Fruit fly (Drosophila melanogaster): ENCODE measurements around the gene CG14961.

Gene CG14961

DNA sequence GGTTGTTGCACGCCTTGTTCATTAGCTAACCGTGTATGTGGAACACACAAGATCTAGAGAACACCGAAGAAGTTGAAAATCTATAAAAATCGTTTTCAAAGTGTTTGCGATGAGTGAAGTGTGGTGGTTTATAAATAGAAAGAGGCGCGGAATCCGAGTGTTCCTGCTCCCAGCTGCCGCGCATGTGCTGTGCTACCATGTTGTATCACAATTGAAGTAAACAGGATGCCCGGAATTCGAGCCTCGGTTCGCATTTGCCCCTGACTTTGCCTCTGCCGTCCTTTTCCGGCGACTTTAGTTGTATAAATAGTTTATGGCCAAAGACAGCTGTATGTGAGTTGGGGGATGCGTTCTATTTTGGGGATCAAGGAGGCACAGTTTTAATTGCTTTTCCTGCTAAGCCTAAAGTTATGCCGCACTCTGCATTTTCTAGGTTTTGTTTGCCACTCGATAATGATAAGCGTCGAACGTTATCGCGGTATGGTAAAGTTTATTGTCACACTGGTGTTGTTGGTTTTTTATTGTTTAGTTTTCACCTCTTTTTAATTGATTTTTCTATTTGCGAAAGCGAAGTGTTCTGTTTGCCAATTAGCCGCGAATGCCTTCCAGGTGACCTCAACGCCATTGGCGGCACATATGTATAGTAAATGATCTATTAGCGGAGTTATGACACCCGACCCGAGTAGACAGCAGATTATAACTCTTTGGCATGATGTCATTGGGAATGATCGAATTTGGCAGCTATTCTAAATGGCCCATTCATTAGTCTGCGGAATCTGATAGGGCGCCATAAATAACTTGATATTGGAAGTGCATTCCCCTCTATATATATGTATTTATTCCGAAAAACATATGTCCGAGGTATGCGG lies 19.3 kb downstream of the CG14961 start:
- no peak for TF ChIP-seq ttk (optimal IDR thresholded peaks at IDR 0.05)
- no peak for TF ChIP-seq Myc (optimal IDR thresholded peaks at IDR 0.05)
- TF ChIP-seq h (optimal IDR thresholded peaks at IDR 0.05): no peak
- TF ChIP-seq Sin3A (optimal IDR thresholded peaks at IDR 0.05): no peak

DNA sequence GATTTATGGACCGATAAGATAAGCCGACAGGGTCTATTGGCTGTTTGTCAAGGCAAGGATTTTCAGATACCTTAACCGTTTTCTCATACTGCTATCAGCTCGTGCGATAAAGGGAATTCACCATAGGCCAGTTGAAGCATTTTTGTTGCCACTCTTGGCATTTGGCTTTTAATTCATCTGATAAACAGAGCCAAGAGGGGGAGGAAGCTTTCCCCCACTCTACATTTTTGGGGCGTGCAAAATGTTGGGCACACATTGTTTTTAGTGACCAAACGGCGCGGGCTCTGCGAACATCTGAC lies 19.9 kb downstream of the CG14961 start:
- no peak for TF ChIP-seq h (optimal IDR thresholded peaks at IDR 0.05)
- TF ChIP-seq psq (optimal IDR thresholded peaks at IDR 0.05): no peak
- TF ChIP-seq ttk (optimal IDR thresholded peaks at IDR 0.05): no peak

DNA sequence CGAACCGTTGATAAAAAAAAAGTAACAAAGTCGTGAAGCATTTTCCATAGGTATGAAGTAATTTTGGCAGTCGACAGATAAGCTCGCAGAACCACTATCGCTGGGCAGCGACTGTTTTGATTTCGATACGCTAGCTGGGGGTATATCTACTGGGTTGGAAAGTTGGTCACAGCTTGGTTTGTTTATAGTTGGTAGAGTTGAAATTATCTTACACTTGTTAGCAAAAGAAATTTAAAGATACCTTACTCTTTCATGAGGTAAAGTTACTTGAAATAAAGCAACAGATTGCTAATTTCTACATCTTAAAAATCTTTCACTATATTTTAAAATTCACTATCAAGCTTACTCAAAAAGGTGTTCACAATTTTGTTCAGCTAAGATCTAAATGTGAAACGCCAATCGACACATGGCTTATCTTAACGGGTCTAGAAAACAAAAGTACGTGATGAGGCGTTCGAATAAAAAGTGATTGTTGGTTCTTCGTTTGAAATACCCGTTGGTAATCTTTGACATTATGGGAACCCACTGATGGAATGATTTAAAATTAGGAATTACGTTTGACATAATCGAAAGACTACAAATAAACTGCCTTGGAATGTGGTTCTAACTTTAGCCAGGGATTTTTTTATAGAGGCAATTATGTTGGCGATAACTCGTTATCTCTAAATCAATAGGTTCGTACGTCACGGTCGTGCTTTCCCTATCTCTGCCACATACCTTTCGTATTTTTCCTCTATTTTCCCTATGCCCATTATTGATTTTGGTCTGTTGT lies 20.9 kb downstream of the CG14961 start:
- TF ChIP-seq Myc (optimal IDR thresholded peaks at IDR 0.05) (no peak), ttk (optimal IDR thresholded peaks at IDR 0.05) (no peak), h (optimal IDR thresholded peaks at IDR 0.05) (no peak), insv (optimal IDR thresholded peaks at IDR 0.05) (no peak), Sin3A (optimal IDR thresholded peaks at IDR 0.05) (no peak), psq (optimal IDR thresholded peaks at IDR 0.05) (no peak)

DNA sequence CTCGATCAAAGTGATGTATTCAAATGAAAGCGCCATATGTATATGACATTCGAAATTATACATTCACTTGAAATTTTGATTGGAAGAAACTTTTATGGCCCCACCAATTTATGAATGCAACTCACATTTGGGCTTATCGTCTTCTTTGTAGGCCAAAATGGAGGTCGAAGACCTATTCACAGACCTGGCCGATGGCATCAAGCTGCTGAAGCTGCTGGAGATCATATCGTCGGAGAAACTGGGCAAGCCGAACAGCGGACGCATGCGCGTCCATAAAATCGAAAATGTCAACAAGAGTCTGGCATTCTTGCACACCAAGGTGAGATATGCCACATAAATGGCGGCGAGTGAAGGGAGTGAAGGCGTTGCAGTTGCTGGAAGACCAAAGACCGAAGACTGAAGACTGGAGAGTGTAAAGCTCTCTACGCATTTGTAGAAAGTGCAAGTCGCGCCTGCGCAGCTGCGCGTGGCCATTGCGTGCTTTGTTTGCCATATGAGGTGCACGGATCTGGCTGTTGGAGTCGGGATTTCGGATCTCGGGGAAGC lies 22.0 kb downstream of the CG14961 start:
- TF ChIP-seq Myc (optimal IDR thresholded peaks at IDR 0.05) (no peak), Sin3A (optimal IDR thresholded peaks at IDR 0.05) (no peak), psq (optimal IDR thresholded peaks at IDR 0.05) (no peak), h (optimal IDR thresholded peaks at IDR 0.05) (no peak), ttk (optimal IDR thresholded peaks at IDR 0.05) (no peak), insv (optimal IDR thresholded peaks at IDR 0.05) (no peak)

DNA sequence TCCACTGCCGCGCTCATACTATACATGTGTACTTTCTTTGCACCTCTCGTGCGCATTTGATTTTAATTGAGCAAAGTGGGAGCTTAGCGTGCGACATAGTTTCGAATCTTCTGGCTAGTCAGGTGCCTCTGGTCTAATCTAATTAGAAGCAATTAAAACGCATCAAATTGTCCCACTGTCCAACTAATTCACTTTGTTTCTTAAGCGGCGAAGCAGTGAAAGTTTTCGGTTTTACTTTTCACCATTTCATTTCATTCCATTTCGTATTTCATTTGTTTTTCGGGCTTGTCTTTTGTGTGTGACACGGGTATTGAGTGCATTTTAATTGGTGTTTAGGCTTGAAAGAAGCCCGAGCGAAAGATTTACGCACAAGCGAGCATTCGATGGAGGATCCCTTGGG lies 22.7 kb downstream of the CG14961 start:
- TF ChIP-seq Myc (optimal IDR thresholded peaks at IDR 0.05) (no peak), h (optimal IDR thresholded peaks at IDR 0.05) (no peak), psq (optimal IDR thresholded peaks at IDR 0.05) (no peak), Sin3A (optimal IDR thresholded peaks at IDR 0.05) (no peak), ttk (optimal IDR thresholded peaks at IDR 0.05) (no peak), insv (optimal IDR thresholded peaks at IDR 0.05) (no peak)

DNA sequence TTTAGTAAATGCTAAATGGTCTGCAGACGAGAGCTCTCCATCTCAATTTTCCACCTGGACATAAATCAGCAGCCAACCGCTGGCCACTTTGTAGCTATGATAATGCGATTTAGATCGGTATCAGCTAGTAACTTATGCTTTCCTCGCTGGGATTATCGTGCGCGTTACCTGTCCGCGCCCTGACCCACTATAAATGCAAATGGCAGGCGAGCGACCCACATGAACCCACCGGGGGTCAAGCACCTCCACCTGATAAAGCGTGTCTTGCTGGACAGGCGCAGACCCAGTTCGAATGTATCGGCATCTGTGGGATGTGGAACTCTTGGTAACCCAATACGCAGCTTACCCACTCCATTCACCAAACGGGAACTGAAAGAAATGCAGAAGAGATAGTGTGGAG lies 23.4 kb downstream of the CG14961 start:
- TF ChIP-seq insv (optimal IDR thresholded peaks at IDR 0.05) (no peak), Sin3A (optimal IDR thresholded peaks at IDR 0.05) (no peak), ttk (optimal IDR thresholded peaks at IDR 0.05) (no peak), Myc (optimal IDR thresholded peaks at IDR 0.05) (no peak), psq (optimal IDR thresholded peaks at IDR 0.05) (no peak), h (optimal IDR thresholded peaks at IDR 0.05) (no peak)

DNA sequence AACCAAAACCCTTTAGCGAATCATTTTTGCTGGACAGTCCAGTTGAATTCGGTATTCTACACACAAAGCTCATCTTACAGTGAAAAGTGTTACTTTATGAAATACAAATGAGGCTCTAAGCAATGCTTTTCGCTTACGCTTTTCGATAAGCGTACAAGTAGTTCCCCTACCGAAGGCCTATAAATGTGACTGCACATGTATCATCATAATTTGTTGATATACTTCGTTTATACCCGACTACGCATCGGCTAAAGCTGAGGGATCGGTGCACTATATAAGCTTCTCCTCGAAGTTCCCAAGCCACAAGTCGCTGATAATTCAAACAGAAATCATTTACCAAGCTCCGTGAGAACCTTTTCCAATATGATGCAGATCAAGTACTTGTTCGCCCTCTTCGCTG lies 39.4 kb downstream of the CG14961 start, which contains the start of gene Drs:
Gene Drs (plus strand): TSS at position 301 of the 400 bp plus-strand sequence.
- TF ChIP-seq h (optimal IDR thresholded peaks at IDR 0.05) (no peak), ttk (optimal IDR thresholded peaks at IDR 0.05) (no peak), Myc (optimal IDR thresholded peaks at IDR 0.05) (no peak), insv (optimal IDR thresholded peaks at IDR 0.05) (no peak), Sin3A (optimal IDR thresholded peaks at IDR 0.05) (no peak), psq (optimal IDR thresholded peaks at IDR 0.05) (no peak)

DNA sequence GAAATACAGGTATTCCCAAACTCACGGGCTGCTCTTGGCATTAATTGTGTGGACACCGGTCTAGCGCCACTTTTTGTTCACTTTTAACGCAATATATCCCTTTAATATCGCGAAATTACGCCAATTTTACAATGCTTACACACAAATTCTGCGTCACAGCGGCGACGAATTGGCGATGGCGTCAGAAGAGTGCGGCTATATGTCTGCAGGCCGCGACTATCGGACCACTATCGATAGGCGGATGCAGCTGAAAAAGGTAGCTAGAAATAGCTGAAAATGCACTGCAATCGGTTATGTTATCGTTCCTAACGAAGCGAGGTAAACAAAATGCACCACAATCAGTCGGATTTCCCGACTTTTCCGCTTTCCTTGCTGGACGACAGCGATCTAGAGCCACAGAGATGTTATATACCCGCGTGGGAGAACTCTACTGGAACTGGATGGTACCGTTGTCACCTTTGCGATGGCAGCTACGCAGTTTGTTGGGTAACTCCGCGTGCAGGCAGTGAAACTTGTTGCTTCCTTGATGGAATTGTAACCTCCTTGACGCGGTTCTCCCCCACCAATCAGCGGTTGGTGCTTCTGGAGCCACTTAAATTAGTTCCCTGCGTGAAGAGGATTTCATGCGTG lies 44.2 kb downstream of the CG14961 start, which contains the start of the genes Ythdc1 and CG12010:
Gene Ythdc1 (minus strand): TSS at position 177 of the 630 bp plus-strand sequence.
Gene CG12010 (plus strand): TSS at position 289 of the 630 bp plus-strand sequence.
- TF ChIP-seq insv (optimal IDR thresholded peaks at IDR 0.05) (peak; percentile 75), Myc (optimal IDR thresholded peaks at IDR 0.05) (no peak), Sin3A (optimal IDR thresholded peaks at IDR 0.05) (no peak), h (optimal IDR thresholded peaks at IDR 0.05) (peak; percentile 70), psq (optimal IDR thresholded peaks at IDR 0.05) (no peak), ttk (optimal IDR thresholded peaks at IDR 0.05) (no peak)

DNA sequence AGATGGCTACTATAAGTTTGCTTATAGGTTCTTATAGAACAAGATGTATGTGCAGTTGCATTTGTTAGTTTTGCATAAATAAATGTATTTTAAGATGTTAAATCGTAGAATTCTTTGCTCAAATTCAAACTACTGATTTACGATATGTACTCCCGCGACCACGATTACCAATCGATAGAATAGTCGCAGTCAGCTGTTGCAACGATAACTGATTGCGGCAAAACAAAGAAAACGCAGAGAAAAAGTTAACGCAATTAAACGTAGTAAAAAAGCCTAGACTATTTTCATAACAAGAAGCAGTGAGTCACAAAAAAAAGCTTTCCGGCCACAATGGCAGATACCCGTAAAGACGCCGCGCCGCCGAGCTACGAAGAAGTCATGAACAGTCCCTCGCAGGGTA lies 46.7 kb downstream of the CG14961 start, which contains the start of gene CG12012:
Gene CG12012 (plus strand): TSS at position 207 of the 400 bp plus-strand sequence.
- no peak for TF ChIP-seq ttk (optimal IDR thresholded peaks at IDR 0.05)
- TF ChIP-seq h (optimal IDR thresholded peaks at IDR 0.05): no peak
- no peak for TF ChIP-seq Sin3A (optimal IDR thresholded peaks at IDR 0.05)
- TF ChIP-seq psq (optimal IDR thresholded peaks at IDR 0.05): no peak
- TF ChIP-seq insv (optimal IDR thresholded peaks at IDR 0.05): no peak
- no peak for TF ChIP-seq Myc (optimal IDR thresholded peaks at IDR 0.05)

DNA sequence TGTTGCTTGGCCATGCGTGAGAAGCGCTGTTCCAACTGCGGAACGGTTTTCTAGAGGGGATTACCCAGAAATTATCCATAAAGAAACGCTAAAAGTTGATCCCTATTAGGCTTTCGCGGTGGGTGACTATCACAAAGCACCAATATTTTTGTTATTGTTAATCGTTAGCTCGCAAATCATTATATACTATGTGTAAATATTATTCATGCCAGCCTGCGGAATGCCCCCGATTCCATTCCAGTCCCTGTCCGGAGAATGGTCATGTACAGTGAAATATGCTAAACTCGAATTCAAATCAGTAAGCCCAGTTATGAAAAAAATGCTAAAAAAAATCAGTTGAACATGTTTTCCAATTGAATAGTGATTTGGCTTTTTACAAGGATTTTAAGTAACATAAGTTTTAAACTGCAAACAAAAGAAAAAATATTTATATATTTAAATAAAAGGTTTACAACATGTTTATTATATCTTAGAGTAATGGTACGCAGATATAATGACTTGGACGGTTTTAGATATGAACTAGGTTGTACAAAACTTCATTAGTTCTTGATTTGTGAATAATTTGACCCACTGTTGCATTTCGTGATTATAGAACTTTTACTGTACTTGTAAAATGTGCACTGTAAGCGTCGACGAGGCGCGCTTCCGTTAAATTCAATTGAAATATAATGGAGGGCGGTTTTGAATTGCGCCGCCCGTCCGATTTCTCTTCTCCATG lies 47.5 kb downstream of the CG14961 start:
- TF ChIP-seq ttk (optimal IDR thresholded peaks at IDR 0.05) (no peak), Sin3A (optimal IDR thresholded peaks at IDR 0.05) (no peak), h (optimal IDR thresholded peaks at IDR 0.05) (no peak), Myc (optimal IDR thresholded peaks at IDR 0.05) (no peak), insv (optimal IDR thresholded peaks at IDR 0.05) (no peak), psq (optimal IDR thresholded peaks at IDR 0.05) (no peak)

DNA sequence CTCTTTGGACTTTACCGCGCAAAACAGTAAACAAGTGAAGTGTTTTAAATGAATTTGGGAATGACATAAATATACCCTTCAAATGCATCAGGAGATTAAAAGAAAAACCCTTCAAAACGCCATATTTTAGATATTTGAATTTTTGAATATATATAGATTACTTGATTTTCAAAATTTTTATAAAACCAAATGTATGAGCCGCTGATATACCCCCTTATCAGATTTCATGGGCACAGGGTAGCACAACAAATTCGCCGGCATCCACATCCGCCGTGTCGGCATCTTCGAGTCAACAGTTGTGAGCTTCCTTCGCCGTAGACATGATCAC lies 48.1 kb downstream of the CG14961 start, which contains the start of gene Ids:
Gene Ids (plus strand): TSS at position 304 of the 328 bp plus-strand sequence.
- no peak for TF ChIP-seq Sin3A (optimal IDR thresholded peaks at IDR 0.05)
- TF ChIP-seq Myc (optimal IDR thresholded peaks at IDR 0.05): no peak
- no peak for TF ChIP-seq ttk (optimal IDR thresholded peaks at IDR 0.05)
